Fruit fly (Drosophila melanogaster) whole organism, wandering third instar larva: ENCODE data around the gene Glut4EF.

Source experiments
- Abd-B ChIP-seq: fragments of >200 bp; optimal IDR thresholded peaks from 2 replicates; lab custom pipeline; 2017; ENCODE audit warnings: missing biosample characterization, missing genetic modification characterization
- CG32264 ChIP-seq: fragments of 200-800 bp; sonication (Bioruptor generic); optimal IDR thresholded peaks from 2 replicates; lab custom pipeline; 2016; ENCODE audit warnings: missing biosample characterization, missing genetic modification characterization
- CG9705 ChIP-seq: fragments of 200-800 bp; sonication (Bioruptor generic); optimal IDR thresholded peaks from 2 replicates; lab custom pipeline; 2018; ENCODE audit warnings: missing biosample characterization, mild to moderate bottlenecking, missing genetic modification characterization
- CrebA ChIP-seq: fragments of 200-800 bp; sonication (Bioruptor generic); optimal IDR thresholded peaks from 2 replicates; lab custom pipeline; 2016; ENCODE audit warnings: missing biosample characterization, mild to moderate bottlenecking, missing genetic modification characterization, borderline replicate concordance
- Dfd ChIP-seq: fragments of >200 bp; optimal IDR thresholded peaks from 2 replicates; lab custom pipeline; 2017; ENCODE audit warnings: missing biosample characterization, missing genetic modification characterization
- Dif ChIP-seq: fragments of 200-275, 200-300 bp; sonication (Bioruptor generic); optimal IDR thresholded peaks from 2 replicates; lab custom pipeline; 2018; ENCODE audit warnings: missing biosample characterization, missing genetic modification characterization; ENCODE audit not compliant: partially characterized antibody
- GATAd ChIP-seq: sonication (Bioruptor generic); optimal IDR thresholded peaks from 2 replicates; lab custom pipeline; 2016; ENCODE audit warnings: missing biosample characterization, missing genetic modification characterization
- HLH106 ChIP-seq: fragments of 200-800 bp; optimal IDR thresholded peaks from 3 replicates; lab custom pipeline; 2019; ENCODE audit warnings: missing biosample characterization, mild to moderate bottlenecking, missing genetic modification characterization, moderate library complexity
- Hnf4 ChIP-seq: fragments of 200-800 bp; sonication (Bioruptor generic); optimal IDR thresholded peaks from 2 replicates; lab custom pipeline; 2016; ENCODE audit warnings: missing biosample characterization, mild to moderate bottlenecking, missing genetic modification characterization
- Hr78 ChIP-seq: fragments of >200 bp; optimal IDR thresholded peaks from 2 replicates; lab custom pipeline; 2017; ENCODE audit warnings: missing biosample characterization, missing genetic modification characterization
- Hr83 ChIP-seq: fragments of 200-300 bp; sonication (Bioruptor generic); optimal IDR thresholded peaks from 2 replicates; lab custom pipeline; 2016; ENCODE audit warnings: missing biosample characterization, mild to moderate bottlenecking, missing genetic modification characterization, moderate library complexity; ENCODE audit not compliant: poor library complexity, severe bottlenecking
- Jra ChIP-seq: sonication (Bioruptor generic); optimal IDR thresholded peaks from 2 replicates; lab custom pipeline; 2016; ENCODE audit warnings: missing biosample characterization, missing genetic modification characterization
- Mio ChIP-seq: sonication (Bioruptor generic); optimal IDR thresholded peaks from 2 replicates; lab custom pipeline; 2016; ENCODE audit warnings: missing biosample characterization, missing genetic modification characterization
- Myc ChIP-seq: fragments of >200 bp; optimal IDR thresholded peaks from 2 replicates; lab custom pipeline; 2017
- N ChIP-seq: fragments of >200 bp; optimal IDR thresholded peaks from 2 replicates; lab custom pipeline; 2018; ENCODE audit warnings: missing biosample characterization, missing external identifiers, missing genetic modification characterization
- OdsH ChIP-seq: fragments of 200-800 bp; sonication (Bioruptor generic); optimal IDR thresholded peaks from 2 replicates; lab custom pipeline; 2016; ENCODE audit warnings: missing biosample characterization, mild to moderate bottlenecking, missing genetic modification characterization
- Vsx2 ChIP-seq: fragments of 200-300, 225-300 bp; sonication (Bioruptor generic); optimal IDR thresholded peaks from 2 replicates; lab custom pipeline; 2018; ENCODE audit warnings: missing biosample characterization, missing genetic modification characterization; ENCODE audit not compliant: partially characterized antibody
- br ChIP-seq: fragments of 200-800 bp; sonication (Bioruptor generic); optimal IDR thresholded peaks from 2 replicates; lab custom pipeline; 2016; ENCODE audit warnings: missing biosample characterization, missing genetic modification characterization
- brk ChIP-seq: fragments of 200-800 bp; sonication (Bioruptor generic); optimal IDR thresholded peaks from 2 replicates; lab custom pipeline; 2016; ENCODE audit warnings: missing biosample characterization, mild to moderate bottlenecking, missing genetic modification characterization
- dl ChIP-seq, 2 experiments: fragments of 175-275, 200-275 bp in 1 of 2; fragments of 200-275 bp in 1 of 2; sonication (Bioruptor generic); optimal IDR thresholded peaks; lab custom pipeline; 2018; ENCODE audit warnings: mild to moderate bottlenecking in 2 of 2, missing biosample characterization in 2 of 2, missing genetic modification characterization in 2 of 2, moderate library complexity in 2 of 2; ENCODE audit not compliant: partially characterized antibody in 2 of 2, insufficient read depth in 1 of 2
- dmrt93B ChIP-seq: fragments of 200-800 bp; sonication (Bioruptor generic); optimal IDR thresholded peaks from 2 replicates; lab custom pipeline; 2018; ENCODE audit warnings: missing biosample characterization, mild to moderate bottlenecking, missing genetic modification characterization
- dsf ChIP-seq: sonication (Bioruptor generic); optimal IDR thresholded peaks from 2 replicates; lab custom pipeline; 2016; ENCODE audit warnings: missing biosample characterization, missing genetic modification characterization, borderline replicate concordance
- foxo ChIP-seq, 2 experiments: fragments of 200-800 bp; sonication (Bioruptor generic); optimal IDR thresholded peaks; 2 replicates in 1 of 2; 3 replicates in 1 of 2; lab custom pipeline; 2016 to 2017; ENCODE audit warnings: missing biosample characterization in 2 of 2, missing genetic modification characterization in 2 of 2
- fru ChIP-seq: fragments of 200-800 bp; sonication (Bioruptor generic); optimal IDR thresholded peaks from 3 replicates; lab custom pipeline; 2016; ENCODE audit warnings: missing biosample characterization, mild to moderate bottlenecking, missing genetic modification characterization
- lola ChIP-seq: fragments of >200 bp; optimal IDR thresholded peaks from 2 replicates; lab custom pipeline; 2017; ENCODE audit warnings: missing biosample characterization, missing genetic modification characterization
- pan ChIP-seq: fragments of >200 bp; optimal IDR thresholded peaks from 2 replicates; lab custom pipeline; 2017
- psq ChIP-seq: fragments of 200-800 bp; sonication (Bioruptor generic); optimal IDR thresholded peaks from 3 replicates; lab custom pipeline; 2017; ENCODE audit warnings: missing biosample characterization, mild to moderate bottlenecking, missing genetic modification characterization, moderate library complexity
- sage ChIP-seq: fragments of 200-800 bp; sonication (Bioruptor generic); optimal IDR thresholded peaks from 2 replicates; lab custom pipeline; 2016; ENCODE audit warnings: missing biosample characterization, mild to moderate bottlenecking, missing genetic modification characterization
- sv ChIP-seq: fragments of 200-800 bp; sonication (Bioruptor generic); optimal IDR thresholded peaks from 3 replicates; lab custom pipeline; 2016; ENCODE audit warnings: missing biosample characterization, missing genetic modification characterization
- tai ChIP-seq: sonication (Bioruptor generic); optimal IDR thresholded peaks from 2 replicates; lab custom pipeline; 2016; ENCODE audit warnings: missing biosample characterization, missing genetic modification characterization
- woc ChIP-seq: sonication (Bioruptor generic); optimal IDR thresholded peaks from 2 replicates; lab custom pipeline; 2016; ENCODE audit warnings: missing biosample characterization, mild to moderate bottlenecking, missing genetic modification characterization

Glut4EF gene

DNA sequence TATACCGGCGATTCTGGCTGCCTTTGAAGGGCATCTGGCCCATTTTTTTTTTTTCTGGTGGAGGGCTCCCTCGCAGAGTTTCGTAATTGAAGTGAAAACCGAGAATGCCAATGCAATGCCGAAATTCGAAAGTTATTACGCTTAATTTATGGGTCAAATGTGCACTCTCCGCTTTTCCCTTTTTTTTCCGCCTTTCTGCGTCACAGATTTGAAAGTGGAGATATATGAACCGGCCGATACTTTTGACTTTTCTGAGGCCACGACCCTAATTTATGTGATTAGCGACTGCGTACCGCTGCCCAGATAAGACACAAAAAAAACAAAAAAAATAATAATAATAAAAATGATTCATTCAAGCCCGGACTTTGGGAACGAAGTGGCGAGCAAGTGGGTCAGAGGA, 23.1 kb downstream of the Glut4EF start:
- TF ChIP-seq foxo (GFP tag; optimal IDR thresholded peaks at IDR 0.05; lab: Kevin White, UChicago) (no peak), tai (GFP tag; lab: Kevin White, UChicago) (no peak), HLH106 (tag; lab: Kevin White, UChicago) (no peak), Abd-B (GFP tag; lab: Kevin White, UChicago) (no peak)

DNA sequence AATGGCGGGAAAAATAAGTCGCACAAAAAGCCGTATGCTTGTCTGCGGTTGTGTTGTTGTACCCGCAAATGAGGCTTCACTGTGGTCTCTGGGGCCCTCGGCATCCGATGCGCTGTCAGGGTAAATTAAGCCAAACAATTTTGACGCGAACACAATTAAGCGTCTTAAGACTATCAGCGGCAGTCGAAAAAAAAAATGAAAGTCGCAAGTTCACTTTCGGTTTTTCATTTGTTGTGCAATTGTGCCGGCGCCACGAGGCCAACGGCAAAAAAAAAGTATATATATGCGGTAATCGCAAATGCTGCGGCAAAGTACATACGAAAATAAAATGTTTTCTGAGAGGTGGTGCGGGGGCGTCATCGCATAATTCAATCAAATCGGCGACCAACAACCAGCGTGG, 28.4 kb downstream of the Glut4EF start:
- no peak for TF ChIP-seq Mio (GFP tag; lab: Kevin White, UChicago)
- TF ChIP-seq psq (GFP tag; lab: Kevin White, UChicago) = no peak
- no peak for TF ChIP-seq OdsH (GFP tag; lab: Kevin White, UChicago)
- no peak for TF ChIP-seq brk
- no peak for TF ChIP-seq Hnf4
- TF ChIP-seq lola = no peak
- TF ChIP-seq woc = no peak
- TF ChIP-seq N (GFP tag; lab: Kevin White, UChicago) = no peak
- TF ChIP-seq HLH106 (tag; lab: Kevin White, UChicago) = no peak
- TF ChIP-seq sv (GFP tag; lab: Kevin White, UChicago) = no peak
- TF ChIP-seq, all 38 proteins: peak for 0

DNA sequence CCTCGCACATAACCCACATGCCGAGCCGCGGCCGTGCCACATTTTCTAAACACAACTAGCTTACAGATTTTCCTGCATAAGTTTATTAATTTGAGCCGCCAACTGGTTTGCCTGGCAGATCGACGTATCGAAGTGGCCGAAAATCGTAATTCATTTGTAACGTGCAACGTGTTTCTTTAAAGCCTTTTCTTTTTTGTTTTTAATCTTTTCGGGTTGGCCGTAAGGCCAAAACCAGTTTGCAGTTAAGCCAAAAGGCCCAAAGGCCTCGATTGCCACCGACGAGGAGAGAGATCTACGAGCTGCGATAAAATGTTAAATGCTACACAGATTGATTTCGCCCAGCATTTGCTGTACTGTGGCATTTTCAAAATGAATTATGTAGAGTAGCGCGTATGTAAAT, 28.9 kb downstream of the Glut4EF start:
- TF ChIP-seq fru (GFP tag; lab: Kevin White, UChicago) = no peak
- no peak for TF ChIP-seq Abd-B (GFP tag; lab: Kevin White, UChicago)
- no peak for TF ChIP-seq woc
- no peak for TF ChIP-seq tai (GFP tag; lab: Kevin White, UChicago)
- TF ChIP-seq HLH106 (tag; lab: Kevin White, UChicago) = no peak
- no peak for TF ChIP-seq foxo (GFP tag; optimal IDR thresholded peaks at IDR 0.05; lab: Kevin White, UChicago)
- TF ChIP-seq Dfd (GFP tag; lab: Kevin White, UChicago) = no peak
- TF ChIP-seq CG32264 (GFP tag; lab: Kevin White, UChicago) = no peak
- no peak for TF ChIP-seq CrebA (GFP tag; lab: Kevin White, UChicago)
- no peak for TF ChIP-seq psq (GFP tag; lab: Kevin White, UChicago)
- no peak for TF ChIP-seq CG9705 (GFP tag; lab: Kevin White, UChicago)
- TF ChIP-seq Hnf4 = no peak
- no peak for TF ChIP-seq OdsH (GFP tag; lab: Kevin White, UChicago)
- TF ChIP-seq N (GFP tag; lab: Kevin White, UChicago) = no peak
- no peak for TF ChIP-seq Hr83
- TF ChIP-seq Jra (GFP tag; lab: Kevin White, UChicago) = no peak
- no peak for TF ChIP-seq Dif

DNA sequence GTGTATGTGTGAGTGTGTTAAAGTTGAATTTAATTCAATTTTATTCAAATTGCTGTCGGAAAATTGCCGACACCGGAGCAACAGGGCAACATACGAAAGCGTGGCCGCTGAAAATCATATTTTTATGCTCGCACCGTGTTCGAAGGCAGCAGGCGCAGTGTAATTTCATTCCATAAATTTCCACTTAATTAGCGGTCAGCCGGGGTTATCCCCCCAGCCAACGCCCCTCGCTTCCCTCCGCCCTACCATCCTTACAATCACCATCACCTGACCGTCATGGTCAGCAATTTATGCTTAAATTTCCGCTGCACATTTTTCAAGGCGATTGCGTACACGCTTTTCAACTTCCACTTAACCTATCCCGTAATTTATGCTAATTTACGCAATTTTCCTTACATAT, 30.2 kb downstream of the Glut4EF start:
- TF ChIP-seq Mio (GFP tag; lab: Kevin White, UChicago) = no peak
- TF ChIP-seq OdsH (GFP tag; lab: Kevin White, UChicago) = no peak
- no peak for TF ChIP-seq Hnf4
- TF ChIP-seq Hr78 (GFP tag; lab: Kevin White, UChicago) = no peak
- TF ChIP-seq br (GFP tag; lab: Kevin White, UChicago) = no peak
- TF ChIP-seq, all 38 proteins: peak for 0

DNA sequence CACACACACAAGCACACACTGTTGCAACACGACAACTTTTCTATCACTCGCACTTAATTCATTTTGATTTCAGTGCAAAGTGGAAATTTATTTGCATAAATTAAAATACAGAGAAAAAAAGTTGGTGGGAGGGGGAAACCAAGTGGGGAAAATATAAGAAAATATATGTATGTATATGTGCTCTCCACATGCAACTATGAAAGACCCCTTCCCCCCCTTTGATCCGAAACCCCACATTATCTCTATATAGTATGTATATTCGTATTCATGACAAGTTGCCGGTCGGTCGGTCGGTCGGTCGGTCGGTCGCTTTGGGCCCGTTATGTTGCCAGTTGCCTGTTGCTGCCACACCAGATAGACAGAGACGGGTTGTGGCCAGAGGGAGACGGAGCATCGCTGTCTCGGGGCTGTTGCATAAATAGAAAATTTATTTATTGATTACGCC, 31.6 kb downstream of the Glut4EF start:
- TF ChIP-seq N (GFP tag; lab: Kevin White, UChicago) = no peak
- no peak for TF ChIP-seq Myc
- no peak for TF ChIP-seq GATAd
- TF ChIP-seq Hnf4 = no peak
- no peak for TF ChIP-seq sv (GFP tag; lab: Kevin White, UChicago)
- TF ChIP-seq CrebA (GFP tag; lab: Kevin White, UChicago) = no peak
- no peak for TF ChIP-seq sage (GFP tag; lab: Kevin White, UChicago)
- no peak for TF ChIP-seq dl (GFP tag; optimal IDR thresholded peaks at IDR 0.05; lab: Kevin White, UChicago; ENCODE audit: insufficient read depth in 1 of 2, partially characterized antibody in 2 of 2)
- TF ChIP-seq Dfd (GFP tag; lab: Kevin White, UChicago) = no peak
- TF ChIP-seq Vsx2 (GFP tag; lab: Kevin White, UChicago) = no peak
- TF ChIP-seq dsf (GFP tag; lab: Kevin White, UChicago) = no peak
- TF ChIP-seq pan (lab: Kevin White, UChicago) = no peak
- no peak for TF ChIP-seq CG9705 (GFP tag; lab: Kevin White, UChicago)
- no peak for TF ChIP-seq dmrt93B (GFP tag; lab: Kevin White, UChicago)
- TF ChIP-seq HLH106 (tag; lab: Kevin White, UChicago) = no peak
- TF ChIP-seq fru (GFP tag; lab: Kevin White, UChicago) = no peak
- TF ChIP-seq, all 38 proteins: peak for 0
